Fruit fly (Drosophila melanogaster): ENCODE data around the gene CG34130.
A peak's percentile ranks its signal among the peaks of the same experiment; 100 is the strongest.

The CG34130 gene

DNA sequence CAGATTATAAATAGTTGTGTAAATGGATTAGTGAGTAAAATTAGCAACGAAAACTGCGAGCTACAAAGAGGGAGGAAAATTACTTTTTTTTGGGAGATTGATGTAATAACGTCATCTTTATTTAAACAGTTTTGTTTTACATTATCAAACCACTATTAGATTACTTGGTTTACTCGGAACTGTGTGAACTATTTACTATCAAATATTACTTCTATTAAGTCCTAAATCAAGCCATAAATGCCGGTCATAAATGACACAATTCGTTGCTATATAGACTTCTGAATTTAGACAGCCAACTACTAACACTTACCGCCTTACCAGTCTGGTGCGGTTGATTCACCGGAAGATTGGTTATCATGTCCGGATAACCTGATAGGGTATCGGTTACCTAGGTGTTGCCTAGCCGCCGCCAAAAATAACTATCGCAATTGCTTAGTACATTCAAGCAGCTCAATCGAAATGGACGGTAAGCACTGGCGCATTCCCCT is 4.5 kb downstream of the CG34130 start, which contains the start of gene CG31086:
CG31086 (plus strand) TSS at position 51 of the 488 bp plus-strand sequence.
- peak; percentile 44 for TF ChIP-seq CG17568 (GFP tag; optimal IDR thresholded peaks at IDR 0.05)
- TF ChIP-seq jumu (GFP tag; optimal IDR thresholded peaks at IDR 0.05), result no peak
- peak; percentile 31 for TF ChIP-seq CG15514 (GFP tag; optimal IDR thresholded peaks at IDR 0.05)
- no peak for TF ChIP-seq CG7745 (tag; optimal IDR thresholded peaks at IDR 0.05)
- peak; percentile 84 for TF ChIP-seq grn (GFP tag; optimal IDR thresholded peaks at IDR 0.05)
- peak; percentile 62 for TF ChIP-seq CG12071 (GFP tag; optimal IDR thresholded peaks at IDR 0.05)
- no peak for TF ChIP-seq CG10565 (GFP tag; optimal IDR thresholded peaks at IDR 0.05)
- peak; percentile 91 for TF ChIP-seq exex (tag; optimal IDR thresholded peaks at IDR 0.05)
- TF ChIP-seq B-H2 (GFP tag; optimal IDR thresholded peaks at IDR 0.05), result peak; percentile 62
- TF ChIP-seq CG6254 (GFP tag; optimal IDR thresholded peaks at IDR 0.05), result peak; percentile 4
- TF ChIP-seq CG10543 (GFP tag; optimal IDR thresholded peaks at IDR 0.05), result peak; percentile 49
- no peak for TF ChIP-seq CG8290 (GFP tag; optimal IDR thresholded peaks at IDR 0.05)
- peak in 1 of 2 experiments; percentile 42 for TF ChIP-seq CG8290 (tag; optimal IDR thresholded peaks at IDR 0.05)
- peak; percentile 11 for TF ChIP-seq CG6813 (GFP tag; optimal IDR thresholded peaks at IDR 0.05)
- TF ChIP-seq gem (tag; optimal IDR thresholded peaks at IDR 0.05), result peak; percentile 27
- peak; percentile 64 for TF ChIP-seq CG13894 (tag; optimal IDR thresholded peaks at IDR 0.05)
- peak; percentile 22 for TF ChIP-seq Hmr (GFP tag; optimal IDR thresholded peaks at IDR 0.05)
- peak; percentile 2 for TF ChIP-seq CG17385 (GFP tag; optimal IDR thresholded peaks at IDR 0.05)
- TF ChIP-seq sug (tag; optimal IDR thresholded peaks at IDR 0.05), result peak; percentile 77
- TF ChIP-seq cwo (GFP tag; optimal IDR thresholded peaks at IDR 0.05), result peak; percentile 3
- no peak for TF ChIP-seq Camta (GFP tag; optimal IDR thresholded peaks at IDR 0.05)
- TF ChIP-seq CG10431 (GFP tag; optimal IDR thresholded peaks at IDR 0.05), result no peak
- TF ChIP-seq CrebB (tag; optimal IDR thresholded peaks at IDR 0.05), result peak; percentile 38
- TF ChIP-seq CG34376 (GFP tag; optimal IDR thresholded peaks at IDR 0.05), result peak; percentile 83
- peak; percentile 1 for TF ChIP-seq Hey (tag; optimal IDR thresholded peaks at IDR 0.05)
- no peak for TF ChIP-seq fru (optimal IDR thresholded peaks at IDR 0.05)
- no peak for TF ChIP-seq bab2 (GFP tag; optimal IDR thresholded peaks at IDR 0.05)
- no peak for TF ChIP-seq CG2889 (GFP tag; IDR thresholded peaks at IDR 0.05)
- no peak for TF ChIP-seq CG7839 (tag; optimal IDR thresholded peaks at IDR 0.05)
- TF ChIP-seq mirr (GFP tag; optimal IDR thresholded peaks at IDR 0.05), result peak; percentile 65
- TF ChIP-seq slp2 (GFP tag; optimal IDR thresholded peaks at IDR 0.05), result no peak
- TF ChIP-seq salm (tag; optimal IDR thresholded peaks at IDR 0.05), result peak; percentile 18
- peak; percentile 55 for TF ChIP-seq CG6854 (GFP tag; optimal IDR thresholded peaks at IDR 0.05)
- TF ChIP-seq PHDP (tag; optimal IDR thresholded peaks at IDR 0.05), result peak; percentile 51
- no peak for TF ChIP-seq NFAT (GFP tag; IDR thresholded peaks at IDR 0.05)
- TF ChIP-seq lab (GFP tag; optimal IDR thresholded peaks at IDR 0.05), result peak; percentile 39
- TF ChIP-seq BtbVII (GFP tag; optimal IDR thresholded peaks at IDR 0.05), result peak; percentile 68
- peak in 1 of 2 experiments; percentile 17 for TF ChIP-seq Eip74EF (GFP tag; optimal IDR thresholded peaks at IDR 0.05)
- peak; percentile 80 for TF ChIP-seq sd (tag; optimal IDR thresholded peaks at IDR 0.05)
- TF ChIP-seq dati (GFP tag; IDR thresholded peaks at IDR 0.05), result no peak
- TF ChIP-seq ap (GFP tag; IDR thresholded peaks at IDR 0.05), result no peak
- peak; percentile 66 for TF ChIP-seq CG13296 (GFP tag; optimal IDR thresholded peaks at IDR 0.05)
- TF ChIP-seq HmgZ (tag; optimal IDR thresholded peaks at IDR 0.05), result peak; percentile 4
- TF ChIP-seq Mrtf (GFP tag; IDR thresholded peaks at IDR 0.05), result 0 out of 3 replicates have a peak, but pooled peaks have one; percentile 20
- no peak for TF ChIP-seq Poxn (GFP tag; IDR thresholded peaks at IDR 0.05)
- peak; percentile 19 for TF ChIP-seq CG6765 (GFP tag; optimal IDR thresholded peaks at IDR 0.05)
- TF ChIP-seq sob (GFP tag; IDR thresholded peaks at IDR 0.05), result 0 out of 2 replicates have a peak, but pooled peaks have one; percentile 10
- no peak for TF ChIP-seq tio (GFP tag; optimal IDR thresholded peaks at IDR 0.05)
- TF ChIP-seq CG2678 (tag; optimal IDR thresholded peaks at IDR 0.05), result peak; percentile 64
- no peak for TF ChIP-seq vvl (GFP tag; IDR thresholded peaks at IDR 0.05)

Data from whole organism, embryonic.